Fruit fly (Drosophila melanogaster) whole organism, embryonic: ENCODE data around the gene Atg14.

Experiments
- CG11695 ChIP-seq: fragments of 200-800 bp; sonication (Bioruptor generic); IDR thresholded peaks from 3 replicates; pipeline ENCODE4 v1.3.6; 2022; ENCODE audit warnings: missing biosample characterization, missing genetic modification characterization
- CG11696 ChIP-seq: fragments of 200-800 bp; sonication (Bioruptor generic); IDR thresholded peaks from 2 replicates; pipeline ENCODE4 v1.3.6; 2022; ENCODE audit warnings: missing biosample characterization, missing genetic modification characterization
- CG12236 ChIP-seq: fragments of 200-800 bp; sonication (Bioruptor generic); optimal IDR thresholded peaks from 2 replicates; lab custom pipeline; 2016; ENCODE audit warnings: missing biosample characterization, missing genetic modification characterization
- CG14441 ChIP-seq: fragments of 200-800 bp; sonication (Bioruptor generic); IDR thresholded peaks from 2 replicates; pipeline ENCODE4 v1.3.6; 2022; ENCODE audit warnings: missing biosample characterization, missing genetic modification characterization
- CG14667 ChIP-seq: fragments of 200-800 bp; sonication (Bioruptor generic); IDR thresholded peaks from 2 replicates; pipeline ENCODE4 v1.3.6; 2022; ENCODE audit warnings: missing biosample characterization, missing genetic modification characterization
- CG14860 ChIP-seq: fragments of 200-800 bp; sonication (Bioruptor generic); IDR thresholded peaks from 3 replicates; pipeline ENCODE4 v1.3.6; 2022; ENCODE audit warnings: missing biosample characterization, missing genetic modification characterization; ENCODE audit not compliant: partially characterized antibody
- CG17568 ChIP-seq: fragments of 200-800 bp; sonication (Bioruptor generic); optimal IDR thresholded peaks from 2 replicates; lab custom pipeline; 2018; ENCODE audit warnings: missing biosample characterization, mild to moderate bottlenecking, missing genetic modification characterization, moderate library complexity
- CG17829 ChIP-seq: fragments of 200-800 bp; optimal IDR thresholded peaks from 2 replicates; lab custom pipeline; 2019; ENCODE audit warnings: missing biosample characterization, mild to moderate bottlenecking, missing genetic modification characterization, moderate library complexity
- CG2199 ChIP-seq: fragments of 200-800 bp; sonication (Bioruptor generic); IDR thresholded peaks from 3 replicates; pipeline ENCODE4 v1.3.6; 2022; ENCODE audit warnings: missing biosample characterization, missing genetic modification characterization
- CG2712 ChIP-seq: fragments of 200-800 bp; optimal IDR thresholded peaks from 3 replicates; lab custom pipeline; 2019; ENCODE audit warnings: missing biosample characterization, mild to moderate bottlenecking, missing genetic modification characterization, moderate library complexity
- CG2889 ChIP-seq: fragments of 200-800 bp; sonication (Bioruptor generic); IDR thresholded peaks from 3 replicates; pipeline ENCODE4 v1.3.6; 2022; ENCODE audit warnings: missing biosample characterization, missing genetic modification characterization
- CG30020 ChIP-seq: fragments of 200-800 bp; optimal IDR thresholded peaks from 2 replicates; lab custom pipeline; 2019; ENCODE audit warnings: missing biosample characterization, mild to moderate bottlenecking, missing genetic modification characterization, moderate library complexity
- CG31388 ChIP-seq: fragments of 200-800 bp; sonication (Bioruptor generic); optimal IDR thresholded peaks from 2 replicates; lab custom pipeline; 2016; ENCODE audit warnings: missing biosample characterization, missing genetic modification characterization
- CG31441 ChIP-seq: fragments of 200-800 bp; sonication (Bioruptor generic); IDR thresholded peaks from 2 replicates; pipeline ENCODE4 v1.3.6; 2022; ENCODE audit warnings: missing biosample characterization, missing genetic modification characterization
- CG32767 ChIP-seq: fragments of 200-800 bp; sonication (Bioruptor generic); IDR thresholded peaks from 2 replicates; pipeline ENCODE4 v1.3.6; 2022; ENCODE audit warnings: missing biosample characterization, missing genetic modification characterization
- CG32772 ChIP-seq: fragments of 200-800 bp; sonication (Bioruptor generic); IDR thresholded peaks from 2 replicates; pipeline ENCODE4 v1.3.6; 2022; ENCODE audit warnings: missing biosample characterization, missing genetic modification characterization
- CG4404 ChIP-seq: fragments of 200-800 bp; sonication (Bioruptor generic); IDR thresholded peaks from 2 replicates; pipeline ENCODE4 v1.3.6; 2022; ENCODE audit warnings: missing biosample characterization, missing genetic modification characterization
- CG4730 ChIP-seq: fragments of 200-800 bp; sonication (Bioruptor generic); IDR thresholded peaks from 2 replicates; pipeline ENCODE4 v1.3.6; 2022; ENCODE audit warnings: missing biosample characterization, missing genetic modification characterization
- CG8478 ChIP-seq: fragments of >200 bp; optimal IDR thresholded peaks from 2 replicates; lab custom pipeline; 2018
- CG9437 ChIP-seq: fragments of 200-800 bp; sonication (Bioruptor generic); optimal IDR thresholded peaks from 2 replicates; lab custom pipeline; 2018; ENCODE audit warnings: missing biosample characterization, mild to moderate bottlenecking, missing genetic modification characterization
- CHES-1-like ChIP-seq: fragments of 200-800 bp; sonication (Bioruptor generic); optimal IDR thresholded peaks from 2 replicates; lab custom pipeline; 2016; ENCODE audit warnings: missing biosample characterization, missing genetic modification characterization
- Chrac-16 ChIP-seq: fragments of 200-800 bp; sonication (Bioruptor generic); optimal IDR thresholded peaks from 3 replicates; lab custom pipeline; 2016; ENCODE audit warnings: missing biosample characterization, missing genetic modification characterization
- Dek ChIP-seq: fragments of 200-800 bp; sonication (Bioruptor generic); optimal IDR thresholded peaks from 3 replicates; lab custom pipeline; 2019; ENCODE audit warnings: missing biosample characterization, mild to moderate bottlenecking, missing genetic modification characterization, moderate library complexity
- Fer1 ChIP-seq: fragments of 200-800 bp; sonication (Bioruptor generic); optimal IDR thresholded peaks from 2 replicates; lab custom pipeline; 2017; ENCODE audit warnings: missing biosample characterization, mild to moderate bottlenecking, missing genetic modification characterization
- Fer3 ChIP-seq: fragments of 200-800 bp; sonication (Bioruptor generic); optimal IDR thresholded peaks from 2 replicates; lab custom pipeline; 2018; ENCODE audit warnings: missing biosample characterization, mild to moderate bottlenecking, missing genetic modification characterization, moderate library complexity
- HLH4C ChIP-seq: fragments of 200-800 bp; sonication (Bioruptor generic); IDR thresholded peaks from 3 replicates; pipeline ENCODE4 v1.3.6; 2022; ENCODE audit warnings: missing biosample characterization, missing genetic modification characterization; ENCODE audit not compliant: partially characterized antibody
- HLH54F ChIP-seq: fragments of 200-800 bp; sonication (Bioruptor generic); optimal IDR thresholded peaks from 3 replicates; lab custom pipeline; 2016; ENCODE audit warnings: missing biosample characterization, missing genetic modification characterization
- Lhr ChIP-seq: fragments of 200-800 bp; sonication (Bioruptor generic); optimal IDR thresholded peaks from 3 replicates; lab custom pipeline; 2017; ENCODE audit warnings: mild to moderate bottlenecking, missing biosample characterization, missing genetic modification reagents, missing genetic modification characterization
- MTF-1 ChIP-seq: fragments of 200-800 bp; sonication (Bioruptor generic); optimal IDR thresholded peaks from 2 replicates; lab custom pipeline; 2018; ENCODE audit warnings: missing biosample characterization, mild to moderate bottlenecking, missing genetic modification characterization, borderline replicate concordance
- Mad ChIP-seq: fragments of 200-800 bp; sonication (Bioruptor generic); optimal IDR thresholded peaks from 2 replicates; lab custom pipeline; 2016; ENCODE audit warnings: missing biosample characterization, missing genetic modification characterization
- Mes4 ChIP-seq: fragments of 200-800 bp; sonication (Bioruptor generic); optimal IDR thresholded peaks from 2 replicates; lab custom pipeline; 2016; ENCODE audit warnings: missing biosample characterization, missing genetic modification characterization
- NC2α ChIP-seq: fragments of 200-800 bp; sonication (Bioruptor generic); optimal IDR thresholded peaks from 2 replicates; lab custom pipeline; 2016; ENCODE audit warnings: missing biosample characterization, missing genetic modification characterization
- Nf-YA ChIP-seq: fragments of 200-800 bp; sonication (Bioruptor generic); IDR thresholded peaks from 2 replicates; pipeline ENCODE4 v1.3.6; 2022; ENCODE audit warnings: missing biosample characterization, missing genetic modification characterization
- Nf-YB ChIP-seq: fragments of 200-800 bp; sonication (Bioruptor generic); optimal IDR thresholded peaks from 3 replicates; lab custom pipeline; 2019; ENCODE audit warnings: missing biosample characterization, mild to moderate bottlenecking, missing genetic modification characterization, moderate library complexity
- NfI ChIP-seq: fragments of 200-800 bp; sonication (Bioruptor generic); optimal IDR thresholded peaks from 3 replicates; lab custom pipeline; 2018; ENCODE audit warnings: missing biosample characterization, mild to moderate bottlenecking, missing genetic modification characterization, moderate library complexity
- dimm ChIP-seq: fragments of 200-800 bp; sonication (Bioruptor generic); IDR thresholded peaks from 2 replicates; pipeline ENCODE4 v1.3.6; 2022; ENCODE audit warnings: missing biosample characterization, missing genetic modification characterization
- grn ChIP-seq: fragments of 200-800 bp; sonication (Bioruptor generic); optimal IDR thresholded peaks from 3 replicates; lab custom pipeline; 2017; ENCODE audit warnings: missing biosample characterization, missing genetic modification characterization
- gro ChIP-seq: fragments of 200-800 bp; sonication (Bioruptor generic); optimal IDR thresholded peaks from 2 replicates; lab custom pipeline; 2016; ENCODE audit warnings: missing biosample characterization, missing genetic modification characterization
- gt ChIP-seq: fragments of 200-800 bp; sonication (Bioruptor generic); IDR thresholded peaks from 2 replicates; pipeline ENCODE4 v1.3.6; 2022; ENCODE audit warnings: missing biosample characterization, missing genetic modification characterization
- lab ChIP-seq: fragments of 200-800 bp; sonication (Bioruptor generic); optimal IDR thresholded peaks from 3 replicates; lab custom pipeline; 2017; ENCODE audit warnings: missing biosample characterization, missing genetic modification characterization, mild to moderate bottlenecking, moderate library complexity, missing genetic modification reagents
- nau ChIP-seq: fragments of 200-800 bp; sonication (Bioruptor generic); optimal IDR thresholded peaks from 3 replicates; lab custom pipeline; 2017; ENCODE audit warnings: missing biosample characterization, mild to moderate bottlenecking, missing genetic modification characterization, missing genetic modification reagents
- odd ChIP-seq: fragments of 200-800 bp; sonication (Bioruptor generic); optimal IDR thresholded peaks from 2 replicates; lab custom pipeline; 2017; ENCODE audit warnings: missing biosample characterization, mild to moderate bottlenecking, missing genetic modification characterization
- prd ChIP-seq, 3 experiments: fragments of >200 bp in 2 of 3; fragments of 200-800 bp in 1 of 3; sonication (Bioruptor generic) in 1 of 3; optimal IDR thresholded peaks in 2 of 3; IDR thresholded peaks in 1 of 3; 2 replicates in 2 of 3; 3 replicates in 1 of 3; pipeline versions ENCODE4 v1.3.6 to Lab custom; 2017 to 2022; ENCODE audit warnings: missing biosample characterization in 1 of 3, missing genetic modification characterization in 1 of 3
- slbo ChIP-seq: fragments of 200-800 bp; sonication (Bioruptor generic); IDR thresholded peaks from 2 replicates; pipeline ENCODE4 v1.3.6; 2022; ENCODE audit warnings: missing biosample characterization, missing genetic modification characterization
- so ChIP-seq: fragments of 200-800 bp; sonication (Bioruptor generic); IDR thresholded peaks from 3 replicates; pipeline ENCODE4 v1.3.6; 2022; ENCODE audit warnings: missing biosample characterization, missing genetic modification characterization
- ssp ChIP-seq: fragments of 200-800 bp; sonication (Bioruptor generic); IDR thresholded peaks from 2 replicates; pipeline ENCODE4 v1.3.6; 2022; ENCODE audit warnings: missing biosample characterization, missing genetic modification characterization
- toy ChIP-seq: fragments of 200-800 bp; sonication (Bioruptor generic); IDR thresholded peaks from 2 replicates; pipeline ENCODE4 v1.3.6; 2022; ENCODE audit warnings: missing biosample characterization, missing genetic modification characterization

Atg14 gene

dm6 chr3R:29087926-29088487 is 28.2 kb upstream of the Atg14 start (continued):
- no peak for TF ChIP-seq HLH4C (GFP tag; lab: Robert Waterston, UW)
- TF ChIP-seq dimm (GFP tag; lab: Robert Waterston, UW) = no peak
- TF ChIP-seq CG2889 (GFP tag; lab: Robert Waterston, UW) = no peak
- peak; percentile 3 for TF ChIP-seq MTF-1 (GFP tag; lab: Kevin White, UChicago)
- peak; percentile 80 for TF ChIP-seq CG32772 (GFP tag; lab: Robert Waterston, UW)
- peak; percentile 25 for TF ChIP-seq CHES-1-like

- TF ChIP-seq CG14441 (GFP tag; lab: Robert Waterston, UW) (0 out of 2 replicates have a peak, but pooled peaks have one; percentile 34), CG8478 (no peak), grn (no peak), Fer3 (tag; lab: Kevin White, UChicago) (peak; percentile 68), CG4730 (GFP tag; lab: Robert Waterston, UW) (0 out of 2 replicates have a peak, but pooled peaks have one; percentile 17), so (GFP tag; lab: Robert Waterston, UW) (peak; percentile 11; the same call in 2 of the 3 replicates), CG30020 (no peak), nau (GFP tag; lab: Kevin White, UChicago) (peak; percentile 71), CG11696 (GFP tag; lab: Robert Waterston, UW) (no peak), Mad (GFP tag; lab: Kevin White, UChicago) (peak; percentile 47), CG31388 (no peak), CG17829 (tag; lab: Kevin White, UChicago) (peak; percentile 72), slbo (GFP tag; lab: Robert Waterston, UW) (peak; percentile 35; the same call in 1 of the 2 replicates), prd (optimal IDR thresholded peaks at IDR 0.05; lab: Kevin White, UChicago) (no peak), prd (GFP tag; IDR thresholded peaks at IDR 0.05; lab: Robert Waterston, UW) (peak; percentile 79), CG14860 (GFP tag; lab: Robert Waterston, UW) (no peak), CG17568 (GFP tag; lab: Kevin White, UChicago) (peak; percentile 63), CG31441 (peak; percentile 77), Dek (tag; lab: Kevin White, UChicago) (peak; percentile 44), CG14667 (GFP tag; lab: Robert Waterston, UW) (peak; percentile 47; the same call in 1 of the 2 replicates), CG12236 (peak; percentile 27), Mes4 (GFP tag; lab: Kevin White, UChicago) (peak; percentile 48), gt (no peak), gro (GFP tag; lab: Kevin White, UChicago) (peak; percentile 12), toy (GFP tag; lab: Robert Waterston, UW) (no peak), HLH54F (peak; percentile 62), CG9437 (peak; percentile 66), NC2α (GFP tag; lab: Kevin White, UChicago) (peak; percentile 16), NfI (GFP tag; lab: Kevin White, UChicago) (peak; percentile 59), CG2712 (tag; lab: Kevin White, UChicago) (peak; percentile 88), ssp (GFP tag; lab: Robert Waterston, UW) (peak; percentile 58), CG2199 (GFP tag; lab: Robert Waterston, UW) (no peak), CG4404 (no peak), Nf-YA (GFP tag; lab: Robert Waterston, UW) (0 out of 2 replicates have a peak, but pooled peaks have one; percentile 29), CG32767 (GFP tag; lab: Robert Waterston, UW) (peak; percentile 26; the same call in 1 of the 2 replicates), Fer1 (GFP tag; lab: Kevin White, UChicago) (peak; percentile 58), Nf-YB (peak; percentile 21), odd (GFP tag; lab: Kevin White, UChicago) (peak; percentile 40), Lhr (no peak), Chrac-16 (GFP tag; lab: Kevin White, UChicago) (peak; percentile 53), CG11695 (GFP tag; lab: Robert Waterston, UW) (peak; percentile 75; the same call in 2 of the 3 replicates), lab (GFP tag; lab: Kevin White, UChicago) (peak; percentile 78)
These were observed 27.1 kb upstream of the Atg14 start for dm6 chr3R:29088938-29089661.
